Fruit fly (Drosophila melanogaster) whole organism, prepupa: ENCODE measurements around the gene CG3704.

Experiments
- CG6854 ChIP-seq: fragments of 200-800 bp; sonication (Bioruptor generic); optimal IDR thresholded peaks from 2 replicates; lab custom pipeline; 2017; ENCODE audit warnings: missing biosample characterization, mild to moderate bottlenecking, missing genetic modification characterization
- CG8632 ChIP-seq: fragments of 200-800 bp; sonication (Bioruptor generic); optimal IDR thresholded peaks from 3 replicates; lab custom pipeline; 2016; ENCODE audit warnings: missing biosample characterization, missing genetic modification characterization
- dsx ChIP-seq: fragments of 200-800 bp; optimal IDR thresholded peaks from 3 replicates; lab custom pipeline; 2019; ENCODE audit warnings: missing biosample characterization, mild to moderate bottlenecking, missing genetic modification characterization, moderate library complexity; ENCODE audit not compliant: poor library complexity, severe bottlenecking

- no peak for TF ChIP-seq CG8632 (GFP tag; lab: Kevin White, UChicago)
- TF ChIP-seq dsx (GFP tag; lab: Kevin White, UChicago), result no peak
- no peak for TF ChIP-seq CG6854
Observed at dm6 chrX:951800-952199, 11.2 kb upstream of the CG3704 start, which contains the start of gene CG3690.
